Worm (Caenorhabditis elegans): ENCODE measurements around the gene clh-6.
"Not testable (repeated sequence)": the region's sequence is repeated elsewhere in the genome, so short reads cannot be mapped to it uniquely, and the experiment has no call there.

ce11 chrV:12020026-12020425, 43.1 kb downstream of the clh-6 start, which contains the start of gene F10C2.3:
- not testable (repeated sequence) for TF ChIP-seq nhr-6, ztf-4 (tag; optimal IDR thresholded peaks at IDR 0.05)
